Worm (Caenorhabditis elegans) whole organism, dauer: Measurements from ENCODE around the gene C39E6.2.

Experiments
- unc-62 ChIP-seq: sonication (generic microtip); optimal IDR thresholded peaks from 2 replicates; lab custom pipeline; 2017; ENCODE audit warnings: missing biosample characterization, missing genetic modification reagents, missing genetic modification characterization

The C39E6.2 gene

ce11 chrX:4754725-4755124 is at the start of gene C39E6.2:
Gene C39E6.2 (minus strand): TSS chrX:4755118.
- TF ChIP-seq unc-62 (GFP tag; lab: Kevin White, UChicago): no peak

ce11 chrX:4803942-4804341 is 49.0 kb upstream of the C39E6.2 start:
- TF ChIP-seq unc-62 (GFP tag; lab: Kevin White, UChicago): no peak

ce11 chrX:4802255-4802654 is 47.3 kb upstream of the C39E6.2 start:
- TF ChIP-seq unc-62 (GFP tag; lab: Kevin White, UChicago): no peak

DNA sequence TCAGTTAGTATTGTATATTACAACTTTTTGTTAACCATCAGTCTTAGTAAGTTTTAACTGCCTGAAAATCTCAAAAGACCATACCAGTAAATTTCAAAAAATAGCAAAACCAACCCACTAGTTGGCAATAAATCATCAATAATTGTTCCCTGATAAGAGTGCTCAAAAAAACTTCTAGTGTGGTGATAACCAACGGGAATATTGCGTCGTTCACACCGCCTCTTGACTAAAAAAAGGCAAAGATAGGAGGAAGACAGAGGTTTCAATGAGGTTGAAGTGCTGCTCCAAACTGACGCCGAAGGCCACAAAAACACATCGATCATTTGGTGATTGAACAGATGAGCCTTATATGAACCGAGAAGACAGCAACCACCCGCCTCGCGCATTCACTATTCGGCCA is 46.0 kb upstream of the C39E6.2 start:
- TF ChIP-seq unc-62 (GFP tag; lab: Kevin White, UChicago): no peak

ce11 chrX:4800078-4800621 is 45.2 kb upstream of the C39E6.2 start, which contains the start of gene mig-13:
Gene mig-13 (minus strand): TSS chrX:4800128.
- TF ChIP-seq unc-62 (GFP tag; lab: Kevin White, UChicago): no peak

ce11 chrX:4795329-4795728 is 40.4 kb upstream of the C39E6.2 start:
- TF ChIP-seq unc-62 (GFP tag; lab: Kevin White, UChicago): no peak

- TF ChIP-seq unc-62 (GFP tag; lab: Kevin White, UChicago): no peak
These were observed 39.1 kb upstream of the C39E6.2 start for ce11 chrX:4794062-4794461.

- no peak for TF ChIP-seq unc-62 (GFP tag; lab: Kevin White, UChicago)
These were observed 38.1 kb upstream of the C39E6.2 start, which contains the start of gene F43C9.1 for ce11 chrX:4792979-4793378. Gene F43C9.1 (plus strand): TSS chrX:4793279.

DNA sequence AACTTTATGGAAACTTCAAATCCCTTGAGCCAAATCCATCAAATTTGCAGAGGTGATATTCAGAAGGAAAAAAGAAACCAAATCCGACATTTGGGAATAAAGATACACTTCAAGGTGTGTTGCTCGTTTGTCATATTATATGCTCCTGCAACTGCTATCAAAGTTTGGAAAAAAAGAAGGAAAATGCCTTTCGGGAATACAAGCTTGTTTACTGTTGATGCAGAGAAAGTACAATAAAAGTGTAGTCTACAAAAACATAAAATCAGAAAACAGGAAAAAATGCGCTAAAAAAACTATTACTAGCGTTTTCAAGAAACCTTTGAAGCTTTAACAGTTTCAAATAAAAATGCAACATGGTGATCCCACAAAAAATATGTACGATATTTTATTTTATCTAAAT is 35.7 kb upstream of the C39E6.2 start:
- no peak for TF ChIP-seq unc-62 (GFP tag; lab: Kevin White, UChicago)

DNA sequence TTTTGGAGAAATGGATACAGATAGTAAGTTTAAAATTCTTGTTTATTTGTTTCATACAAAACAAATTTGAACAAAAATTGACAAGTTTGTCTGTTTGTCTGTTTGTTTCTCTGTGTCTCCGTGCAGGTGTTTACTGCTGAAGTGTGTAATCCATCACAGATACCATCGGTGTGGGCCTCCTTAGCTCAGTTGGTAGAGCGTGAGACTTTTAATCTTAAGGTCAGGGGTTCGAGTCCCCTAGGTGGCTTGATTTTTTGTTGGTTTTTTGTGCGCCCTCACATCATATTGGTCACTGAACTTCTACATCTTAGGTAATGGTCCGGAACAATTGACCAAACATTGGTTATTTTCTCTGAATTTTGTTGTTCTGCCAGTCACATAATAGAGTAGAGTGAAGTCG is 34.0 kb upstream of the C39E6.2 start:
- no peak for TF ChIP-seq unc-62 (GFP tag; lab: Kevin White, UChicago)

DNA sequence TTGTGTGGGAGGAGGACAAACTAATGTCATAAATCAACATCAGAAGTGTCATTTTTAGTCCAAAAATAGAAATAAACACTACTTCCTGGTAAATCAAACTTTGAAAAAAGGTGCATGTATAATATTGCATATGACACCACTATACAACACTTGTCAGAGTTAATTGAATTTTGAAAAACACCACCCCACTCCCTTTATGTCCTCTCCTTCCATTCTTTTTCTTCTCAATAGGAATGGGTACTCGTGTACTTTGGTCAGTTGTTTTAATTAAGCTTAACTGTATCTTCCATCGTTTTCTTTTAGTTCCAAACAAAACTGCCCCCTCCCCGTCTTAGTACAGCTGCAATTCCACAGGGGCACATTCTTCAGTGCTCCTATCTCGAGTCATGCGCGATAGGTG is 32.6 kb upstream of the C39E6.2 start:
- no peak for TF ChIP-seq unc-62 (GFP tag; lab: Kevin White, UChicago)

ce11 chrX:4784776-4785175 is 29.9 kb upstream of the C39E6.2 start:
- no peak for TF ChIP-seq unc-62 (GFP tag; lab: Kevin White, UChicago)

DNA sequence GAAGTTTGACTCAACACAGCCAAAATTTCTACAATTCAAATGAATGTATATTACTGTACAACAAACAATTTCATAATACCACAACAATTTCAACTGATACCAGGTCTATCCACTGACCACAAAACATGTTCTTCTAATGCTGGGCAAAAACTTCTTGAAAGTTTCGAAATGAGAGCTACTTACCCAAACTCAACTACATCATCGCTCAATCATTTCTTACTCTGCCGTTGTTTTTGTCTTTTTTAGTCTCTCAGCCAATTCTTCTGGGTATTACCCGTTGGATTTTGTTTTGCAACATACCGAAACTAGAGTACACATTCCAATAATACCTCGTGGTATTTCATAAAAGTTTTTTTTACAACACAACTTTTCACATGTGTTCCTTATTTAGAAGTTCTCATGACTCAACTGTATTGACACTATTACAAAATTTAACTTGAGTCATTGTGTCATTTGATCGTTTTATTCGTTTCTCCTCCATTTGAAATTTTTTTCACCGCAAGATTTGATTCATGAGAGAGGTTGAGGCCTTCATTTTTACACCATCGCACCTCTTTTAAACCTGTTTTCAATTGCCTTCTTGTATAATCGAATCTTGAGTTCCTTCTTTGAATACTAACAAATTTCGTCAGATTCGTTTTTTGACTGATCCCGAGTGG is 28.3 kb upstream of the C39E6.2 start, which contains the start of gene F43C9.2:
TSS of gene F43C9.2 (plus strand) at position 497 of the 659 bp plus-strand sequence.
- no peak for TF ChIP-seq unc-62 (GFP tag; lab: Kevin White, UChicago)

ce11 chrX:4782197-4782596 is 27.3 kb upstream of the C39E6.2 start, which contains the start of gene hum-10:
Gene hum-10 (minus strand): TSS chrX:4782297.
- TF ChIP-seq unc-62 (GFP tag; lab: Kevin White, UChicago): no peak

- TF ChIP-seq unc-62 (GFP tag; lab: Kevin White, UChicago): no peak
These were observed 15.0 kb upstream of the C39E6.2 start, which contains the start of gene npr-1 for ce11 chrX:4769885-4770284. Gene npr-1 (minus strand): TSS chrX:4769985.

- no peak for TF ChIP-seq unc-62 (GFP tag; lab: Kevin White, UChicago)
These were observed 6.6 kb upstream of the C39E6.2 start, which contains the start of gene mls-2 for ce11 chrX:4761540-4761939. Gene mls-2 (minus strand): TSS chrX:4761640.

ce11 chrX:4759718-4760117 is 4.8 kb upstream of the C39E6.2 start:
- no peak for TF ChIP-seq unc-62 (GFP tag; lab: Kevin White, UChicago)
